Fruit fly (Drosophila melanogaster) whole organism, prepupa: ENCODE results near the gene CG17108.
A peak's percentile ranks its signal among the peaks of the same experiment; 100 is the strongest.

ENCODE experiments used
- Blimp-1 ChIP-seq: fragments of 200-800 bp; sonication (Bioruptor generic); optimal IDR thresholded peaks from 3 replicates; lab custom pipeline; 2017; ENCODE audit warnings: missing biosample characterization, missing genetic modification characterization, mild to moderate bottlenecking, moderate library complexity, missing genetic modification reagents
- CG11294 ChIP-seq: fragments of 200-800 bp; sonication (Bioruptor generic); IDR thresholded peaks from 2 replicates; pipeline ENCODE4 v1.3.6; 2022; ENCODE audit warnings: missing biosample characterization, missing genetic modification characterization
- CG11902 ChIP-seq: fragments of 200-800 bp; sonication (Bioruptor generic); optimal IDR thresholded peaks from 3 replicates; lab custom pipeline; 2016; ENCODE audit warnings: missing biosample characterization, missing genetic modification characterization
- CG15336 ChIP-seq: fragments of 200-800 bp; sonication (Bioruptor generic); IDR thresholded peaks from 2 replicates; pipeline ENCODE4 v1.3.6; 2022; ENCODE audit warnings: missing biosample characterization, missing genetic modification characterization
- CG1621 ChIP-seq: fragments of 200-800 bp; sonication (Bioruptor generic); optimal IDR thresholded peaks from 3 replicates; lab custom pipeline; 2018; ENCODE audit warnings: missing biosample characterization, mild to moderate bottlenecking, missing genetic modification characterization
- CG16779 ChIP-seq: fragments of 200-800 bp; sonication (Bioruptor generic); optimal IDR thresholded peaks from 3 replicates; lab custom pipeline; 2017; ENCODE audit warnings: missing biosample characterization, mild to moderate bottlenecking, missing genetic modification characterization
- CG3032 ChIP-seq: fragments of 200-800 bp; optimal IDR thresholded peaks from 2 replicates; lab custom pipeline; 2019; ENCODE audit warnings: missing biosample characterization, mild to moderate bottlenecking, missing genetic modification characterization, moderate library complexity
- CG31627 ChIP-seq: fragments of 200-800 bp; sonication (Bioruptor generic); optimal IDR thresholded peaks from 3 replicates; lab custom pipeline; 2016; ENCODE audit warnings: missing biosample characterization, missing genetic modification characterization
- CG32006 ChIP-seq: fragments of 200-800 bp; sonication (Bioruptor generic); optimal IDR thresholded peaks from 3 replicates; lab custom pipeline; 2017; ENCODE audit warnings: missing biosample characterization, mild to moderate bottlenecking, missing genetic modification characterization
- CG34406 ChIP-seq: fragments of 200-800 bp; sonication (Bioruptor generic); optimal IDR thresholded peaks from 3 replicates; lab custom pipeline; 2016; ENCODE audit warnings: missing biosample characterization, missing genetic modification characterization
- CG3919 ChIP-seq: fragments of 200-800 bp; sonication (Bioruptor generic); optimal IDR thresholded peaks from 3 replicates; lab custom pipeline; 2016; ENCODE audit warnings: missing biosample characterization, missing genetic modification characterization
- CG6163 ChIP-seq: fragments of 200-800 bp; sonication (Bioruptor generic); IDR thresholded peaks from 3 replicates; pipeline ENCODE4 v1.3.6; 2022; ENCODE audit warnings: missing biosample characterization, missing genetic modification characterization
- CG6792 ChIP-seq: fragments of 200-800 bp; sonication (Bioruptor generic); optimal IDR thresholded peaks from 3 replicates; lab custom pipeline; 2016; ENCODE audit warnings: missing biosample characterization, missing genetic modification characterization
- CG6808 ChIP-seq: fragments of 200-800 bp; sonication (Bioruptor generic); optimal IDR thresholded peaks from 3 replicates; lab custom pipeline; 2017; ENCODE audit warnings: missing biosample characterization, missing genetic modification characterization, mild to moderate bottlenecking, moderate library complexity, missing genetic modification reagents
- CG8119 ChIP-seq: fragments of 200-800 bp; sonication (Bioruptor generic); IDR thresholded peaks from 3 replicates; pipeline ENCODE4 v1.3.6; 2022; ENCODE audit warnings: missing biosample characterization, missing genetic modification characterization
- CG9139 ChIP-seq: fragments of 200-800 bp; sonication (Bioruptor generic); optimal IDR thresholded peaks from 3 replicates; lab custom pipeline; 2017; ENCODE audit warnings: missing biosample characterization, mild to moderate bottlenecking, missing genetic modification characterization
- Eip75B ChIP-seq: fragments of 200-800 bp; sonication (Bioruptor generic); optimal IDR thresholded peaks from 3 replicates; lab custom pipeline; 2016; ENCODE audit warnings: missing biosample characterization, missing genetic modification characterization
- Eip78C ChIP-seq: fragments of 200-800 bp; sonication (Bioruptor generic); peaks from one replicate; lab custom pipeline; 2016; ENCODE audit warnings: missing biosample characterization, missing genetic modification characterization
- Ets21C ChIP-seq: fragments of 200-800 bp; sonication (Bioruptor generic); optimal IDR thresholded peaks from 3 replicates; lab custom pipeline; 2016; ENCODE audit warnings: missing biosample characterization, missing genetic modification characterization
- Ets96B ChIP-seq: fragments of 200-800 bp; optimal IDR thresholded peaks from 2 replicates; lab custom pipeline; 2019; ENCODE audit warnings: missing biosample characterization, mild to moderate bottlenecking, missing genetic modification characterization, moderate library complexity
- Gug ChIP-seq: fragments of 200-800 bp; sonication (Bioruptor generic); IDR thresholded peaks from 2 replicates; pipeline ENCODE4 v1.3.6; 2022; ENCODE audit warnings: missing biosample characterization, missing genetic modification characterization
- Hr38 ChIP-seq: sonication (Bioruptor generic); optimal IDR thresholded peaks from 2 replicates; lab custom pipeline; 2016; ENCODE audit warnings: missing biosample characterization, missing genetic modification characterization
- Hr39 ChIP-seq: fragments of 200-800 bp; sonication (Bioruptor generic); optimal IDR thresholded peaks from 2 replicates; lab custom pipeline; 2016; ENCODE audit warnings: missing biosample characterization, missing genetic modification characterization
- Hr4 ChIP-seq: fragments of 200-800 bp; sonication (Bioruptor generic); optimal IDR thresholded peaks from 3 replicates; lab custom pipeline; 2016; ENCODE audit warnings: missing biosample characterization, missing genetic modification characterization
- Lpt ChIP-seq: fragments of 200-800 bp; sonication (Bioruptor generic); optimal IDR thresholded peaks from 3 replicates; lab custom pipeline; 2016; ENCODE audit warnings: missing biosample characterization, missing genetic modification characterization
- Met ChIP-seq: fragments of 200-800 bp; sonication (Bioruptor generic); optimal IDR thresholded peaks from 3 replicates; lab custom pipeline; 2016; ENCODE audit warnings: missing biosample characterization, missing genetic modification characterization
- OdsH ChIP-seq: fragments of 200-800 bp; sonication (Bioruptor generic); optimal IDR thresholded peaks from 3 replicates; lab custom pipeline; 2016; ENCODE audit warnings: missing biosample characterization, missing genetic modification characterization
- Smox ChIP-seq: fragments of 200-800 bp; sonication (Bioruptor generic); optimal IDR thresholded peaks from 3 replicates; lab custom pipeline; 2016; ENCODE audit warnings: missing biosample characterization, missing genetic modification characterization
- Sox102F ChIP-seq: fragments of 200-800 bp; sonication (Bioruptor generic); optimal IDR thresholded peaks from 2 replicates; lab custom pipeline; 2016; ENCODE audit warnings: missing biosample characterization, mild to moderate bottlenecking, missing genetic modification characterization
- Sox15 ChIP-seq: fragments of 200-800 bp; sonication (Bioruptor generic); optimal IDR thresholded peaks from 3 replicates; lab custom pipeline; 2016; ENCODE audit warnings: missing biosample characterization, missing genetic modification characterization
- achi ChIP-seq: fragments of 200-800 bp; sonication (Bioruptor generic); optimal IDR thresholded peaks from 3 replicates; lab custom pipeline; 2016; ENCODE audit warnings: missing biosample characterization, missing genetic modification characterization
- acj6 ChIP-seq: fragments of 200-800 bp; sonication (Bioruptor generic); optimal IDR thresholded peaks from 3 replicates; lab custom pipeline; 2016; ENCODE audit warnings: missing biosample characterization, missing genetic modification characterization
- cyc ChIP-seq: fragments of 200-800 bp; sonication (Bioruptor generic); optimal IDR thresholded peaks from 3 replicates; lab custom pipeline; 2016; ENCODE audit warnings: missing biosample characterization, missing genetic modification characterization
- dsx ChIP-seq: fragments of 200-800 bp; optimal IDR thresholded peaks from 3 replicates; lab custom pipeline; 2019; ENCODE audit warnings: missing biosample characterization, mild to moderate bottlenecking, missing genetic modification characterization, moderate library complexity; ENCODE audit not compliant: poor library complexity, severe bottlenecking
- eg ChIP-seq: fragments of 200-800 bp; sonication (Bioruptor generic); IDR thresholded peaks from 3 replicates; pipeline ENCODE4 v1.3.6; 2022; ENCODE audit warnings: missing biosample characterization, missing genetic modification characterization
- esn ChIP-seq: fragments of 200-800 bp; sonication (Bioruptor generic); optimal IDR thresholded peaks from 2 replicates; lab custom pipeline; 2016; ENCODE audit warnings: missing biosample characterization, mild to moderate bottlenecking, missing genetic modification characterization, moderate library complexity
- fd59A ChIP-seq: fragments of 200-800 bp; sonication (Bioruptor generic); optimal IDR thresholded peaks from 2 replicates; lab custom pipeline; 2017; ENCODE audit warnings: missing biosample characterization, mild to moderate bottlenecking, missing genetic modification characterization, missing genetic modification reagents
- fd85E ChIP-seq: fragments of 200-800 bp; sonication (Bioruptor generic); optimal IDR thresholded peaks from 3 replicates; lab custom pipeline; 2016; ENCODE audit warnings: missing biosample characterization, missing genetic modification characterization
- fkh ChIP-seq: fragments of 200-800 bp; sonication (Bioruptor generic); optimal IDR thresholded peaks from 3 replicates; lab custom pipeline; 2017; ENCODE audit warnings: missing biosample characterization, mild to moderate bottlenecking, missing genetic modification characterization, moderate library complexity
- lz ChIP-seq: fragments of 200-800 bp; sonication (Bioruptor generic); optimal IDR thresholded peaks from 3 replicates; lab custom pipeline; 2016; ENCODE audit warnings: missing biosample characterization, missing genetic modification characterization
- salr ChIP-seq, 2 experiments: fragments of 200-800 bp; sonication (Bioruptor generic); optimal IDR thresholded peaks; 3 replicates each; lab custom pipeline; 2016 to 2018; ENCODE audit warnings: missing biosample characterization in 2 of 2, missing genetic modification characterization in 2 of 2, mild to moderate bottlenecking in 1 of 2
- spab ChIP-seq: fragments of 200-800 bp; sonication (Bioruptor generic); optimal IDR thresholded peaks from 2 replicates; lab custom pipeline; 2017; ENCODE audit warnings: missing biosample characterization, mild to moderate bottlenecking, missing genetic modification characterization, missing genetic modification reagents
- ss ChIP-seq, 2 experiments: fragments of 200-800 bp; sonication (Bioruptor generic); optimal IDR thresholded peaks; 2 replicates in 1 of 2; 3 replicates in 1 of 2; lab custom pipeline; 2017 to 2018; ENCODE audit warnings: mild to moderate bottlenecking in 2 of 2, missing biosample characterization in 2 of 2, missing genetic modification characterization in 2 of 2, moderate library complexity in 1 of 2
- svp ChIP-seq: fragments of 200-800 bp; sonication (Bioruptor generic); peaks from one replicate; lab custom pipeline; 2016; ENCODE audit warnings: missing biosample characterization, missing genetic modification characterization
- topi ChIP-seq: fragments of 200-800 bp; sonication (Bioruptor generic); optimal IDR thresholded peaks from 3 replicates; lab custom pipeline; 2016; ENCODE audit warnings: missing biosample characterization, missing genetic modification characterization

CG17108 gene

DNA sequence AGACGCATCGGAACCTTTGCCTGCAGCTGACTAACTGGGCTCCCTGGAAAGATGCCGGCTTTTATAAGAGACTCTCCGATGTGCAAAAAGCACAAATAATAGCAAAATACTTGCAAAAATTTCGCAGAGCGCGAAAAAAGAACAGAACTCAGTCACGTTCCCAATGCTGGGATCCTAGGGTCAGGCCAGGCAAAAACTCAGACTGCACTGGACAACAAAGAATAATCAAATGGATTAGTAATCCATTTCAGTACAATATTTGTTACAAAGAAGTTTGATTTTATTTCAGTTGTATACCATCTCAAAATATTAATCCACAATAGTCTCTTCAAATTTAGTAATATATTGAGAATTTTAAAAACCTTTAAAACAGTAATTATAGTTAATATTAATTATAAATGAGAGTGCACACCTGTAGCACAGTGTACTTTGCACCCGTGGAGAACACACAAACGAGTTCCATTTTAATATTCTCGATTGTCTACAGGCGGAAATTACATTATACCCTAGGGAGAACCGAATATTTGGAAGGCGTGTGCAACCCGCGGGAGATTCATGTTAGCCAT lies at the start of gene CG17108:
CG17108 (minus strand) TSS at position 51 of the 566 bp plus-strand sequence.
- TF ChIP-seq CG3919 (GFP tag; lab: Kevin White, UChicago) (no peak), Gug (GFP tag; lab: Robert Waterston, UW) (no peak), CG6808 (GFP tag; lab: Kevin White, UChicago) (peak; percentile 42), salr (GFP tag; optimal IDR thresholded peaks at IDR 0.05; lab: Kevin White, UChicago) (no peak), fd59A (GFP tag; lab: Kevin White, UChicago) (no peak), spab (GFP tag; lab: Kevin White, UChicago) (no peak), CG15336 (GFP tag; lab: Robert Waterston, UW) (no peak), Blimp-1 (GFP tag; lab: Kevin White, UChicago) (no peak), CG34406 (GFP tag; lab: Kevin White, UChicago) (no peak), CG16779 (no peak), CG32006 (GFP tag; lab: Kevin White, UChicago) (no peak), fd85E (GFP tag; lab: Kevin White, UChicago) (no peak), CG31627 (GFP tag; lab: Kevin White, UChicago) (no peak), topi (no peak), svp (GFP tag; lab: Kevin White, UChicago) (peak; percentile 80), Lpt (GFP tag; lab: Kevin White, UChicago) (no peak), cyc (GFP tag; lab: Kevin White, UChicago) (no peak), CG6163 (no peak), CG9139 (peak; percentile 21), CG3032 (no peak), Met (no peak), ss (GFP tag; optimal IDR thresholded peaks at IDR 0.05; lab: Kevin White, UChicago) (peak in 1 of 2 experiments; percentile 22), Eip78C (GFP tag; lab: Kevin White, UChicago) (peak; percentile 30), dsx (GFP tag; lab: Kevin White, UChicago) (peak; percentile 8), Ets96B (peak; percentile 53), Hr38 (GFP tag; lab: Kevin White, UChicago) (no peak), Smox (GFP tag; lab: Kevin White, UChicago) (no peak), OdsH (GFP tag; lab: Kevin White, UChicago) (no peak), Hr4 (GFP tag; lab: Kevin White, UChicago) (no peak)

dm6 chr2L:10736993-10737756 lies 43.3 kb upstream of the CG17108 start, which contains the start of the genes Vha16-5 and CG12299:
Gene Vha16-5 (minus strand): TSS chr2L:10737043.
Gene CG12299 (plus strand): TSS chr2L:10737345.
- peak; percentile 39 for TF ChIP-seq CG6792
- TF ChIP-seq CG6163: peak; percentile 79
- peak; percentile 70 for TF ChIP-seq cyc (GFP tag; lab: Kevin White, UChicago)
- peak; percentile 78 for TF ChIP-seq CG31627 (GFP tag; lab: Kevin White, UChicago)
- TF ChIP-seq Hr38 (GFP tag; lab: Kevin White, UChicago): peak; percentile 45
- peak; percentile 17; the same call in 1 of the 2 replicates for TF ChIP-seq CG15336 (GFP tag; lab: Robert Waterston, UW)
- TF ChIP-seq lz: peak; percentile 79
- TF ChIP-seq spab (GFP tag; lab: Kevin White, UChicago): no peak
- TF ChIP-seq Sox102F (GFP tag; lab: Kevin White, UChicago): no peak
- TF ChIP-seq eg (GFP tag; lab: Robert Waterston, UW): peak; percentile 67
- peak; percentile 42 for TF ChIP-seq Sox15
- no peak for TF ChIP-seq Eip75B (GFP tag; lab: Kevin White, UChicago)
- no peak for TF ChIP-seq Lpt (GFP tag; lab: Kevin White, UChicago)
- 0 out of 3 replicates have a peak, but pooled peaks have one; percentile 12 for TF ChIP-seq CG8119 (GFP tag; lab: Robert Waterston, UW)
- peak; percentile 47 for TF ChIP-seq CG3032
- TF ChIP-seq CG3919 (GFP tag; lab: Kevin White, UChicago): peak; percentile 86
- TF ChIP-seq svp (GFP tag; lab: Kevin White, UChicago): no peak
- TF ChIP-seq fkh (GFP tag; lab: Kevin White, UChicago): peak; percentile 77
- TF ChIP-seq CG1621 (tag; lab: Kevin White, UChicago): peak; percentile 32
- TF ChIP-seq CG11294 (GFP tag; lab: Robert Waterston, UW): peak; percentile 21; the same call in 1 of the 2 replicates
- peak; percentile 48 for TF ChIP-seq CG34406 (GFP tag; lab: Kevin White, UChicago)
- TF ChIP-seq esn (GFP tag; lab: Kevin White, UChicago): peak; percentile 82
- no peak for TF ChIP-seq topi
- TF ChIP-seq Hr39 (GFP tag; lab: Kevin White, UChicago): peak; percentile 73
- peak; percentile 78 for TF ChIP-seq Hr4 (GFP tag; lab: Kevin White, UChicago)
- TF ChIP-seq Ets21C (GFP tag; lab: Kevin White, UChicago): peak; percentile 65
- TF ChIP-seq achi (GFP tag; lab: Kevin White, UChicago): no peak
- peak; percentile 85 for TF ChIP-seq Eip78C (GFP tag; lab: Kevin White, UChicago)
- TF ChIP-seq Met: no peak
- TF ChIP-seq acj6: peak; percentile 73
- peak; percentile 32 for TF ChIP-seq CG11902 (GFP tag; lab: Kevin White, UChicago)
- no peak for TF ChIP-seq Gug (GFP tag; lab: Robert Waterston, UW)
